Worm (Caenorhabditis elegans) whole organism, mixed stage, embryonic: Measurements from ENCODE around the gene H23N18.6.

ENCODE experiments used
- M03D4.4 ChIP-seq: sonication (generic microtip); optimal IDR thresholded peaks from 2 replicates; lab custom pipeline; 2017; ENCODE audit warnings: mild to moderate bottlenecking, missing genetic modification characterization, missing compliant biosample characterization
- bed-3 ChIP-seq: fragments of 200-800 bp; sonication (Bioruptor generic); optimal IDR thresholded peaks from 3 replicates; lab custom pipeline; 2018; ENCODE audit warnings: mild to moderate bottlenecking, missing genetic modification characterization, moderate library complexity, missing compliant biosample characterization
- blmp-1 ChIP-seq: fragments of 150-350 bp; optimal IDR thresholded peaks from 2 replicates; lab custom pipeline; 2014; ENCODE audit warnings: missing biosample characterization, missing genetic modification characterization
- ceh-39 ChIP-seq: fragments of 150-350 bp; optimal IDR thresholded peaks from 2 replicates; lab custom pipeline; 2014; ENCODE audit warnings: missing biosample characterization, missing genetic modification characterization
- ceh-43 ChIP-seq: fragments of 200-800 bp; sonication (Bioruptor generic); optimal IDR thresholded peaks from 2 replicates; lab custom pipeline; 2018; ENCODE audit warnings: mild to moderate bottlenecking, missing genetic modification characterization, moderate library complexity, missing compliant biosample characterization
- ceh-83 ChIP-seq: fragments of 200-800 bp; sonication (Bioruptor generic); optimal IDR thresholded peaks from 2 replicates; lab custom pipeline; 2018; ENCODE audit warnings: mild to moderate bottlenecking, missing genetic modification characterization, missing compliant biosample characterization
- ces-1 ChIP-seq: fragments of 150-350 bp; optimal IDR thresholded peaks from 2 replicates; lab custom pipeline; 2014; ENCODE audit warnings: missing biosample characterization, missing genetic modification reagents, missing genetic modification characterization
- cnd-1 ChIP-seq: fragments of 200-800 bp; sonication (Bioruptor generic); optimal IDR thresholded peaks from 2 replicates; lab custom pipeline; 2018; ENCODE audit warnings: mild to moderate bottlenecking, missing genetic modification characterization, missing compliant biosample characterization
- drap-1 ChIP-seq: fragments of 200-800 bp; sonication (Bioruptor generic); optimal IDR thresholded peaks from 3 replicates; lab custom pipeline; 2018; ENCODE audit warnings: mild to moderate bottlenecking, missing genetic modification characterization, missing compliant biosample characterization
- elt-1 ChIP-seq: sonication (generic microtip); optimal IDR thresholded peaks from 2 replicates; lab custom pipeline; 2017; ENCODE audit warnings: missing genetic modification characterization, mild to moderate bottlenecking, missing compliant biosample characterization, antibody characterized with exemption, moderate library complexity, borderline replicate concordance; ENCODE audit not compliant: insufficient read depth
- elt-3 ChIP-seq: fragments of 150-350 bp; optimal IDR thresholded peaks from 2 replicates; lab custom pipeline; 2014; ENCODE audit warnings: missing biosample characterization, missing genetic modification characterization
- flh-1 ChIP-seq: fragments of 200-800 bp; sonication (Bioruptor generic); optimal IDR thresholded peaks from 2 replicates; lab custom pipeline; 2018; ENCODE audit warnings: mild to moderate bottlenecking, missing genetic modification characterization, moderate library complexity, missing compliant biosample characterization
- hlh-1 ChIP-seq: fragments of 150-350 bp; optimal IDR thresholded peaks from 2 replicates; lab custom pipeline; 2014; ENCODE audit warnings: missing biosample characterization, missing genetic modification reagents, missing genetic modification characterization
- lin-13 ChIP-seq: fragments of 150-350 bp; optimal IDR thresholded peaks from 2 replicates; lab custom pipeline; 2014; ENCODE audit warnings: missing biosample characterization, missing genetic modification characterization
- lin-32 ChIP-seq: fragments of 200-800 bp; sonication (Bioruptor generic); optimal IDR thresholded peaks from 2 replicates; lab custom pipeline; 2018; ENCODE audit warnings: mild to moderate bottlenecking, missing genetic modification characterization, missing compliant biosample characterization
- mab-5 ChIP-seq: fragments of 150-350 bp; optimal IDR thresholded peaks from 2 replicates; lab custom pipeline; 2014; ENCODE audit warnings: missing biosample characterization, missing genetic modification characterization
- mep-1 ChIP-seq: fragments of 150-350 bp; optimal IDR thresholded peaks from 2 replicates; lab custom pipeline; 2017; ENCODE audit warnings: missing biosample characterization, missing genetic modification reagents, missing genetic modification characterization, inconsistent platforms
- mls-2 ChIP-seq: sonication (generic microtip); optimal IDR thresholded peaks from 2 replicates; lab custom pipeline; 2016; ENCODE audit warnings: mild to moderate bottlenecking, missing genetic modification characterization, moderate library complexity, missing compliant biosample characterization
- nhr-12 ChIP-seq: fragments of 150-350 bp; optimal IDR thresholded peaks from 2 replicates; lab custom pipeline; 2014; ENCODE audit warnings: missing biosample characterization, missing genetic modification characterization
- nhr-2 ChIP-seq: fragments of 150-350 bp; optimal IDR thresholded peaks from 2 replicates; lab custom pipeline; 2014; ENCODE audit warnings: missing biosample characterization, missing genetic modification characterization
- nhr-237 ChIP-seq: fragments of 150-350 bp; optimal IDR thresholded peaks from 2 replicates; lab custom pipeline; 2014; ENCODE audit warnings: missing biosample characterization, missing genetic modification characterization
- nhr-28 ChIP-seq: fragments of 150-350 bp; optimal IDR thresholded peaks from 2 replicates; lab custom pipeline; 2014; ENCODE audit warnings: missing biosample characterization, missing genetic modification characterization
- nhr-76 ChIP-seq: sonication (generic microtip); optimal IDR thresholded peaks from 2 replicates; lab custom pipeline; 2017; ENCODE audit warnings: missing biosample characterization, missing genetic modification characterization
- pha-4 ChIP-seq: fragments of 150-350 bp; optimal IDR thresholded peaks from 2 replicates; lab custom pipeline; 2018; ENCODE audit warnings: missing biosample characterization, missing genetic modification reagents, missing genetic modification characterization
- sem-2 ChIP-seq: fragments of 200-800 bp; sonication (Bioruptor generic); optimal IDR thresholded peaks from 2 replicates; lab custom pipeline; 2018; ENCODE audit warnings: mild to moderate bottlenecking, missing genetic modification characterization, missing compliant biosample characterization
- snpc-4 ChIP-seq: fragments of 150-350 bp; optimal IDR thresholded peaks from 2 replicates; lab custom pipeline; 2014; ENCODE audit warnings: missing biosample characterization, missing genetic modification characterization
- sptf-1 ChIP-seq: sonication (generic microtip); optimal IDR thresholded peaks from 2 replicates; lab custom pipeline; 2017; ENCODE audit warnings: mild to moderate bottlenecking, missing genetic modification characterization, moderate library complexity, missing compliant biosample characterization
- tbx-8 ChIP-seq: fragments of 200-800 bp; sonication (Bioruptor generic); optimal IDR thresholded peaks from 2 replicates; lab custom pipeline; 2018; ENCODE audit warnings: mild to moderate bottlenecking, missing genetic modification characterization, moderate library complexity, missing compliant biosample characterization
- unc-120 ChIP-seq: sonication (generic microtip); optimal IDR thresholded peaks from 2 replicates; lab custom pipeline; 2017; ENCODE audit warnings: missing genetic modification characterization, missing compliant biosample characterization; ENCODE audit not compliant: poor library complexity, severe bottlenecking
- unc-39 ChIP-seq: fragments of 150-350 bp; optimal IDR thresholded peaks from 2 replicates; lab custom pipeline; 2014; ENCODE audit warnings: missing biosample characterization, missing genetic modification characterization
- unc-62 ChIP-seq: fragments of 150-350 bp; optimal IDR thresholded peaks from 2 replicates; lab custom pipeline; 2014; ENCODE audit warnings: missing biosample characterization, missing genetic modification reagents, missing genetic modification characterization
- zip-8 ChIP-seq: fragments of 150-350 bp; optimal IDR thresholded peaks from 2 replicates; lab custom pipeline; 2014; ENCODE audit warnings: missing biosample characterization, missing genetic modification characterization
- ztf-11 ChIP-seq: fragments of 150-350 bp; optimal IDR thresholded peaks from 2 replicates; lab custom pipeline; 2014; ENCODE audit warnings: missing biosample characterization, missing genetic modification characterization

H23N18.6 gene

ce11 chrV:4868698-4869097 is 46.2 kb downstream of the H23N18.6 start:
- no peak for TF ChIP-seq elt-1
- TF ChIP-seq unc-62 (GFP tag; lab: Kevin White, UChicago): no peak
- TF ChIP-seq snpc-4 (tag; lab: Kevin White, UChicago): no peak
- no peak for TF ChIP-seq nhr-28 (tag; lab: Kevin White, UChicago)
- no peak for TF ChIP-seq sem-2 (GFP tag; lab: Kevin White, UChicago)
- TF ChIP-seq bed-3 (GFP tag; lab: Kevin White, UChicago): no peak
- TF ChIP-seq flh-1 (GFP tag; lab: Kevin White, UChicago): no peak
- TF ChIP-seq ceh-39 (tag; lab: Kevin White, UChicago): no peak
- TF ChIP-seq elt-3: no peak
- TF ChIP-seq ces-1 (GFP tag; lab: Kevin White, UChicago): no peak
- no peak for TF ChIP-seq nhr-12
- TF ChIP-seq mab-5 (tag; lab: Kevin White, UChicago): no peak
- no peak for TF ChIP-seq ceh-43 (GFP tag; lab: Kevin White, UChicago)
- no peak for TF ChIP-seq blmp-1 (tag; lab: Kevin White, UChicago)
- no peak for TF ChIP-seq mep-1 (tag; lab: Kevin White, UChicago)
- no peak for TF ChIP-seq ztf-11 (tag; lab: Kevin White, UChicago)

DNA sequence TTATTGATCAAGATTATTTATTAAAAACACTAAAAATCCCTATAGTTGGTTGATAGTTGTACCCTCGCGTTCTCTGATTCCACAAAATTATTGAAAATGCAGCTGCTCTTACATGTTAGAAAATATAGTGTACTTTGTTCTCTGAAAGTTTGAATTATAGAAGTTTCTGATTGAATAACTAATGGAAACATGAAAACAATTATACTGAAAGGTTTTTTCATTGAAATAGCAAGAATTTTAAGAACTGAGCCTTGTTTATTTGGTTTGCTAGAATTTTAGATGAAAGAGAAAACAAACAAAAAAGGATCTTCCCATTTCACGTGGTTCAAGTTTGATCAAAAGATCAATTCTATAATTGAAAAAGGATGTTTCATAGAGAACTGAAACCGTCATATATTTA is 47.3 kb downstream of the H23N18.6 start:
- TF ChIP-seq elt-3 (no peak), pha-4 (tag; lab: Kevin White, UChicago) (no peak), unc-62 (GFP tag; lab: Kevin White, UChicago) (no peak), M03D4.4 (tag; lab: Kevin White, UChicago) (no peak), zip-8 (no peak), lin-32 (no peak), elt-1 (no peak), sptf-1 (tag; lab: Kevin White, UChicago) (no peak), unc-120 (no peak), ces-1 (GFP tag; lab: Kevin White, UChicago) (no peak), mab-5 (tag; lab: Kevin White, UChicago) (no peak), nhr-2 (no peak), tbx-8 (no peak), bed-3 (GFP tag; lab: Kevin White, UChicago) (no peak), snpc-4 (tag; lab: Kevin White, UChicago) (no peak), nhr-12 (no peak), cnd-1 (tag; lab: Kevin White, UChicago) (no peak), nhr-28 (tag; lab: Kevin White, UChicago) (no peak)
- TF ChIP-seq, all 35 proteins: peak for 0

ce11 chrV:4865364-4865763 is 49.5 kb downstream of the H23N18.6 start, which contains the start of gene srd-32:
srd-32 (plus strand) TSS chrV:4865664.
- TF ChIP-seq lin-32 (no peak), ceh-83 (GFP tag; lab: Kevin White, UChicago) (no peak), nhr-237 (tag; lab: Kevin White, UChicago) (no peak), snpc-4 (tag; lab: Kevin White, UChicago) (no peak), zip-8 (no peak), sem-2 (GFP tag; lab: Kevin White, UChicago) (no peak), sptf-1 (tag; lab: Kevin White, UChicago) (no peak), unc-120 (no peak), hlh-1 (no peak), unc-39 (tag; lab: Kevin White, UChicago) (no peak), elt-3 (no peak), mls-2 (tag; lab: Kevin White, UChicago) (no peak), ceh-39 (tag; lab: Kevin White, UChicago) (no peak), lin-13 (tag; lab: Kevin White, UChicago) (no peak), mep-1 (tag; lab: Kevin White, UChicago) (no peak), ces-1 (GFP tag; lab: Kevin White, UChicago) (no peak), nhr-2 (no peak), pha-4 (tag; lab: Kevin White, UChicago) (no peak), nhr-76 (tag; lab: Kevin White, UChicago) (no peak)

- TF ChIP-seq drap-1 (no peak), blmp-1 (tag; lab: Kevin White, UChicago) (no peak), lin-13 (tag; lab: Kevin White, UChicago) (no peak), nhr-76 (tag; lab: Kevin White, UChicago) (no peak), mab-5 (tag; lab: Kevin White, UChicago) (no peak), unc-39 (tag; lab: Kevin White, UChicago) (no peak), unc-62 (GFP tag; lab: Kevin White, UChicago) (no peak), cnd-1 (tag; lab: Kevin White, UChicago) (no peak), ztf-11 (tag; lab: Kevin White, UChicago) (no peak), nhr-28 (tag; lab: Kevin White, UChicago) (no peak), sptf-1 (tag; lab: Kevin White, UChicago) (no peak), unc-120 (no peak), pha-4 (tag; lab: Kevin White, UChicago) (no peak), nhr-2 (no peak), ceh-43 (GFP tag; lab: Kevin White, UChicago) (no peak), zip-8 (no peak)
Measured at ce11 chrV:4864330-4864729, 50.5 kb downstream of the H23N18.6 start.
